Worm (Caenorhabditis elegans): Measurements from ENCODE around the gene Y38E10A.14.
"Not testable (repeated sequence)": the region's sequence is repeated elsewhere in the genome, so short reads cannot be mapped to it uniquely, and the experiment has no call there.

Y38E10A.14 gene

DNA sequence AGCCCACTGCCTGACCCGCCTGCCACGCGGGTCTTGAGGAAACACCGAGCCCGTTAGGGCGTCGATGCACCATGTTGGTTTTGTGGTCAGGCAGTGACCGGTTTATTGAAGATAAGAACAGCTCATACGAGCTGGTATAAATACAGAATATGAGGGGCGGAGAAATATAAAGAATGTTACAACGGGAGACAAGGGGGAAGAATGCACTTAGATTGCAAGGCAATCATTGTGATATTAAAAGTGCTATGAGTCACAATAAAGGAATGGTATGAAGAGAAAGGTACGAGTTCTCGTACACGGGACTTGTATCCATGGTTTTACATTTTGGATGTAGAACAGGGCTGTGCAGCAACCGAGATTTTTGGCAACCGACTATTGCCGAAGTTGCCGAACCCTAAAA is at the start of gene Y38E10A.14:
TSS of gene Y38E10A.14 (minus strand) at position 101 of the 400 bp plus-strand sequence.
- TF ChIP-seq lin-11, odd-2, ceh-31 (tag; optimal IDR thresholded peaks at IDR 0.05): not testable (repeated sequence)

- TF ChIP-seq ceh-34 (tag; optimal IDR thresholded peaks at IDR 0.05) (no peak), C38D4.7 (GFP tag; optimal IDR thresholded peaks at IDR 0.05) (no peak), ceh-31 (tag; optimal IDR thresholded peaks at IDR 0.05) (no peak), unc-3 (GFP tag; conservative IDR thresholded peaks at IDR 0.05) (no peak), unc-3 (tag; optimal IDR thresholded peaks at IDR 0.05) (no peak), elt-2 (tag; optimal IDR thresholded peaks at IDR 0.05) (no peak), unc-55 (GFP tag; optimal IDR thresholded peaks at IDR 0.05) (no peak), ztf-16 (tag; optimal IDR thresholded peaks at IDR 0.05) (no peak), gmeb-2 (tag; optimal IDR thresholded peaks at IDR 0.05) (no peak), madf-2 (tag; optimal IDR thresholded peaks at IDR 0.05) (no peak), ceh-45 (GFP tag; IDR thresholded peaks at IDR 0.05) (no peak), fax-1 (tag; optimal IDR thresholded peaks at IDR 0.05) (no peak), ceh-24 (tag; optimal IDR thresholded peaks at IDR 0.05) (no peak), dve-1 (tag; optimal IDR thresholded peaks at IDR 0.05) (no peak)
These were observed 49.0 kb upstream of the Y38E10A.14 start for ce11 chrII:12673311-12673710.

DNA sequence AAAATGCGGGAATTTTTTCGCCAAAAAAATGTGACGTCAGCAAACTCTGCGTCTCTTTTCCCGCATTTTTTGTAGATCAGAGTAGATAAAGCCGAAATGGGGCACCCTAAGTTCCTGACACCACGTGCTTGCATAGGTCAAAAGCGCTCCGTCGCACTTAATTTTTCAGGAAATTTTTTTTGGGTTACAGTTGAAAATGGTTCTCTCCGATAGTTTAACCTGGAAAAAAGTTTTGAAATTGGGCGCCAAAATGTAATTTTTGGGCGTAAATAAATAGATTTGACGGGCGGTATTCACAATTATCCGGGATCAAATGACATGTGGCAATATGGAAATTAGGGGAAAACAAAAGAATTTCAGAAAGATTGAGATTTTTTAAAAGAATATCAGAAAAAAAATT is 48.2 kb upstream of the Y38E10A.14 start:
- no peak for TF ChIP-seq lim-6 (tag; optimal IDR thresholded peaks at IDR 0.05)
- no peak for TF ChIP-seq C08G9.2 (tag; optimal IDR thresholded peaks at IDR 0.05)
- no peak for TF ChIP-seq gmeb-2 (tag; optimal IDR thresholded peaks at IDR 0.05)
- TF ChIP-seq unc-55 (GFP tag; optimal IDR thresholded peaks at IDR 0.05): no peak
- no peak for TF ChIP-seq ceh-14 (tag; optimal IDR thresholded peaks at IDR 0.05)
- no peak for TF ChIP-seq unc-86 (tag; optimal IDR thresholded peaks at IDR 0.05)
- no peak for TF ChIP-seq fkh-6 (tag; optimal IDR thresholded peaks at IDR 0.05)
- TF ChIP-seq hlh-30 (tag; optimal IDR thresholded peaks at IDR 0.05; ENCODE audit: insufficient read depth): no peak
- no peak for TF ChIP-seq unc-42 (tag; optimal IDR thresholded peaks at IDR 0.05)
- no peak for TF ChIP-seq ceh-2 (tag; optimal IDR thresholded peaks at IDR 0.05)
- TF ChIP-seq ztf-16 (tag; optimal IDR thresholded peaks at IDR 0.05): no peak
- no peak for TF ChIP-seq ceh-22 (tag; optimal IDR thresholded peaks at IDR 0.05)

DNA sequence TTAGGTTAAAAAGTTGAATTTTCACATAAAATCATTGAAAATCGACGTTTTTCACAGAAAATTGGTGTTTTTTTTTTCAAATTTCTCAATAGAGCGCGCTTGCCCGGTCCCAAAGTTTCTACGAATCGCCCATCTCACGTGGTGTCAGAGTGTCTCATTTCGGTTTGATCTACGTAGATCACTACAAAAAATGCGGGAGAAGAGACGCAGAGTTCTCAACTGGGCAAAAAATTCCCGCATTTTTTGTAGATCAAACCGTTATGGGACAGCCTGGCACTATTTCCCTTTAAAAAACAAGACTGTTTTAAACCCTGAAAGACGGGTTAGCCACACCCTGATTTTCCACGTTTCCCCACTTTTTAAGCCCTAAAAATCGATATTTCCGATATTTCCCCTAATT is 47.6 kb upstream of the Y38E10A.14 start:
- no peak for TF ChIP-seq pax-1 (tag; optimal IDR thresholded peaks at IDR 0.05)
- no peak for TF ChIP-seq zip-5 (tag; optimal IDR thresholded peaks at IDR 0.05)
- TF ChIP-seq unc-42 (tag; optimal IDR thresholded peaks at IDR 0.05): no peak
- no peak for TF ChIP-seq madf-2 (tag; optimal IDR thresholded peaks at IDR 0.05)
- TF ChIP-seq lim-6 (tag; optimal IDR thresholded peaks at IDR 0.05): no peak
- no peak for TF ChIP-seq hlh-6 (tag; optimal IDR thresholded peaks at IDR 0.05)
- TF ChIP-seq fkh-10 (GFP tag; optimal IDR thresholded peaks at IDR 0.05): no peak
- TF ChIP-seq ceh-9 (tag; optimal IDR thresholded peaks at IDR 0.05): no peak
- no peak for TF ChIP-seq elt-4 (tag; optimal IDR thresholded peaks at IDR 0.05)

- TF ChIP-seq ceh-22 (tag; optimal IDR thresholded peaks at IDR 0.05) (no peak), ref-2 (tag; optimal IDR thresholded peaks at IDR 0.05) (no peak), syd-9 (tag; optimal IDR thresholded peaks at IDR 0.05) (no peak), ceh-24 (tag; optimal IDR thresholded peaks at IDR 0.05) (no peak), nhr-232 (tag; optimal IDR thresholded peaks at IDR 0.05) (no peak), nhr-11 (tag; optimal IDR thresholded peaks at IDR 0.05) (no peak), ets-4 (tag; optimal IDR thresholded peaks at IDR 0.05) (no peak), tbx-7 (tag; optimal IDR thresholded peaks at IDR 0.05) (no peak), ceh-34 (tag; optimal IDR thresholded peaks at IDR 0.05) (no peak), elt-2 (tag; optimal IDR thresholded peaks at IDR 0.05) (no peak), sox-4 (tag; optimal IDR thresholded peaks at IDR 0.05) (no peak), elt-4 (tag; optimal IDR thresholded peaks at IDR 0.05) (no peak), pqm-1 (tag; optimal IDR thresholded peaks at IDR 0.05) (no peak), hlh-30 (tag; optimal IDR thresholded peaks at IDR 0.05; ENCODE audit: insufficient read depth) (no peak), dve-1 (tag; optimal IDR thresholded peaks at IDR 0.05) (no peak), pros-1 (tag; optimal IDR thresholded peaks at IDR 0.05) (no peak), hlh-8 (tag; optimal IDR thresholded peaks at IDR 0.05) (no peak), lin-11 (tag; optimal IDR thresholded peaks at IDR 0.05) (no peak)
These were observed 46.8 kb upstream of the Y38E10A.14 start for ce11 chrII:12670877-12671864.

Data from whole organism, late embryonic.